Worm (Caenorhabditis elegans) whole organism, L4 larva: ENCODE measurements around the gene srh-15.

ENCODE experiments used
- aly-2 ChIP-seq: sonication (generic microtip); optimal IDR thresholded peaks from 2 replicates; lab custom pipeline; 2018; ENCODE audit warnings: missing biosample characterization, missing genetic modification characterization
- ceh-82 ChIP-seq: sonication (generic microtip); optimal IDR thresholded peaks from 2 replicates; lab custom pipeline; 2017; ENCODE audit warnings: missing biosample characterization, missing genetic modification characterization
- fos-1 ChIP-seq: fragments of 150-350 bp; optimal IDR thresholded peaks from 2 replicates; lab custom pipeline; 2014; ENCODE audit warnings: missing biosample characterization, missing genetic modification characterization
- zfp-2 ChIP-seq: sonication (generic microtip); optimal IDR thresholded peaks from 2 replicates; lab custom pipeline; 2016; ENCODE audit warnings: mild to moderate bottlenecking, missing genetic modification characterization, missing compliant biosample characterization

ce11 chrV:13299398-13299797, 21.4 kb upstream of the srh-15 start:
- TF ChIP-seq aly-2 (tag; lab: Kevin White, UChicago) (no peak), fos-1 (tag; lab: Kevin White, UChicago) (no peak), zfp-2 (tag; lab: Kevin White, UChicago) (no peak), ceh-82 (tag; lab: Kevin White, UChicago) (no peak)
